Fruit fly (Drosophila melanogaster) whole organism, embryonic: ENCODE measurements around the gene CG8851.

ENCODE experiments used
- Abd-B ChIP-seq: fragments of 200-800 bp; sonication (Bioruptor generic); optimal IDR thresholded peaks from 2 replicates; lab custom pipeline; 2018; ENCODE audit warnings: missing biosample characterization, mild to moderate bottlenecking, missing genetic modification characterization, moderate library complexity
- Atf6 ChIP-seq: fragments of 200-800 bp; sonication (Bioruptor generic); IDR thresholded peaks from 2 replicates; pipeline ENCODE4 v1.3.6; 2022; ENCODE audit warnings: missing biosample characterization, missing genetic modification characterization
- CG10543 ChIP-seq: fragments of 200-800 bp; sonication (Bioruptor generic); optimal IDR thresholded peaks from 3 replicates; lab custom pipeline; 2017; ENCODE audit warnings: missing biosample characterization, mild to moderate bottlenecking, missing genetic modification characterization, moderate library complexity
- CG11398 ChIP-seq: fragments of 200-800 bp; sonication (Bioruptor generic); optimal IDR thresholded peaks from 2 replicates; lab custom pipeline; 2016; ENCODE audit warnings: missing biosample characterization, missing genetic modification characterization
- CG12219 ChIP-seq: fragments of 200-800 bp; sonication (Bioruptor generic); optimal IDR thresholded peaks from 3 replicates; lab custom pipeline; 2018; ENCODE audit warnings: missing biosample characterization, mild to moderate bottlenecking, missing genetic modification characterization
- CG12391 ChIP-seq: fragments of 200-800 bp; sonication (Bioruptor generic); optimal IDR thresholded peaks from 3 replicates; lab custom pipeline; 2018; ENCODE audit warnings: missing biosample characterization, mild to moderate bottlenecking, missing genetic modification characterization, moderate library complexity
- CG13123 ChIP-seq: fragments of 200-800 bp; sonication (Bioruptor generic); optimal IDR thresholded peaks from 2 replicates; lab custom pipeline; 2016; ENCODE audit warnings: missing biosample characterization, missing genetic modification characterization
- CG13287 ChIP-seq: fragments of 200-800 bp; sonication (Bioruptor generic); IDR thresholded peaks from 2 replicates; pipeline ENCODE4 v1.3.6; 2022; ENCODE audit warnings: missing biosample characterization, missing genetic modification characterization; ENCODE audit not compliant: partially characterized antibody
- CG13296 ChIP-seq: fragments of 200-800 bp; sonication (Bioruptor generic); optimal IDR thresholded peaks from 3 replicates; lab custom pipeline; 2018; ENCODE audit warnings: missing biosample characterization, mild to moderate bottlenecking, missing genetic modification characterization
- CG16813 ChIP-seq: fragments of 200-800 bp; sonication (Bioruptor generic); IDR thresholded peaks from 3 replicates; pipeline ENCODE4 v1.3.6; 2022; ENCODE audit warnings: missing biosample characterization, missing genetic modification characterization; ENCODE audit not compliant: partially characterized antibody
- CG32532 ChIP-seq: fragments of 200-800 bp; sonication (Bioruptor generic); IDR thresholded peaks from 2 replicates; pipeline ENCODE4 v1.3.6; 2022; ENCODE audit warnings: missing biosample characterization, missing genetic modification characterization
- CG32772 ChIP-seq: fragments of 200-800 bp; sonication (Bioruptor generic); IDR thresholded peaks from 2 replicates; pipeline ENCODE4 v1.3.6; 2022; ENCODE audit warnings: missing biosample characterization, missing genetic modification characterization
- CG34422 ChIP-seq: fragments of 200-800 bp; sonication (Bioruptor generic); IDR thresholded peaks from 3 replicates; pipeline ENCODE4 v1.3.6; 2022; ENCODE audit warnings: missing biosample characterization, missing genetic modification characterization
- CG8388 ChIP-seq: fragments of 200-800 bp; sonication (Bioruptor generic); optimal IDR thresholded peaks from 2 replicates; lab custom pipeline; 2019; ENCODE audit warnings: missing biosample characterization, mild to moderate bottlenecking, missing genetic modification characterization, moderate library complexity
- CG8944 ChIP-seq: fragments of 200-800 bp; sonication (Bioruptor generic); optimal IDR thresholded peaks from 3 replicates; lab custom pipeline; 2016; ENCODE audit warnings: missing biosample characterization, missing genetic modification characterization
- Dbx ChIP-seq: fragments of 200-800 bp; sonication (Bioruptor generic); IDR thresholded peaks from 3 replicates; pipeline ENCODE4 v1.3.6; 2022; ENCODE audit warnings: missing biosample characterization, missing genetic modification characterization
- Deaf1 ChIP-seq: fragments of 200-800 bp; optimal IDR thresholded peaks from 3 replicates; lab custom pipeline; 2019; ENCODE audit warnings: missing biosample characterization, mild to moderate bottlenecking, missing genetic modification characterization, moderate library complexity
- Dll ChIP-seq: fragments of 200-800 bp; sonication (Bioruptor generic); IDR thresholded peaks from 4 replicates; pipeline ENCODE4 v1.3.6; 2022; ENCODE audit warnings: missing biosample characterization, missing genetic modification characterization; ENCODE audit not compliant: partially characterized antibody
- Drgx ChIP-seq: fragments of 200-800 bp; sonication (Bioruptor generic); IDR thresholded peaks from 2 replicates; pipeline ENCODE4 v1.3.6; 2022; ENCODE audit warnings: missing biosample characterization, missing genetic modification characterization
- GATAe ChIP-seq: fragments of 200-800 bp; sonication (Bioruptor generic); conservative IDR thresholded peaks from 2 replicates; pipeline ENCODE4 v1.3.6; 2022; ENCODE audit warnings: missing biosample characterization, missing genetic modification characterization
- Gsc ChIP-seq: fragments of 200-800 bp; sonication (Bioruptor generic); IDR thresholded peaks from 2 replicates; pipeline ENCODE4 v1.3.6; 2022; ENCODE audit warnings: missing biosample characterization, missing genetic modification characterization
- HLH4C ChIP-seq: fragments of 200-800 bp; sonication (Bioruptor generic); IDR thresholded peaks from 3 replicates; pipeline ENCODE4 v1.3.6; 2022; ENCODE audit warnings: missing biosample characterization, missing genetic modification characterization; ENCODE audit not compliant: partially characterized antibody
- Hmx ChIP-seq: fragments of 200-800 bp; sonication (Bioruptor generic); optimal IDR thresholded peaks from 2 replicates; lab custom pipeline; 2016; ENCODE audit warnings: missing biosample characterization, missing genetic modification characterization
- Hr78 ChIP-seq, 2 experiments: fragments of 200-800 bp in 1 of 2; fragments of >200 bp in 1 of 2; sonication (Bioruptor generic) in 1 of 2; optimal IDR thresholded peaks; 2 replicates each; lab custom pipeline; 2017 to 2019; ENCODE audit warnings: missing biosample characterization in 2 of 2, missing genetic modification characterization in 2 of 2, mild to moderate bottlenecking in 1 of 2, moderate library complexity in 1 of 2
- Jarid2 ChIP-seq: fragments of 200-800 bp; sonication (Bioruptor generic); optimal IDR thresholded peaks from 3 replicates; lab custom pipeline; 2017; ENCODE audit warnings: mild to moderate bottlenecking, missing biosample characterization, missing genetic modification reagents, missing genetic modification characterization
- Med ChIP-seq: fragments of 200-800 bp; sonication (Bioruptor generic); peaks from one replicate; lab custom pipeline; 2016; ENCODE audit warnings: missing biosample characterization, missing genetic modification characterization, mild to moderate bottlenecking, inconsistent platforms, moderate library complexity
- Nf-YB ChIP-seq: fragments of 200-800 bp; sonication (Bioruptor generic); optimal IDR thresholded peaks from 3 replicates; lab custom pipeline; 2019; ENCODE audit warnings: missing biosample characterization, mild to moderate bottlenecking, missing genetic modification characterization, moderate library complexity
- Nf-YC ChIP-seq: fragments of 200-800 bp; optimal IDR thresholded peaks from 3 replicates; lab custom pipeline; 2019; ENCODE audit warnings: missing biosample characterization, mild to moderate bottlenecking, missing genetic modification characterization, moderate library complexity
- Scr ChIP-seq: fragments of 200-800 bp; sonication (Bioruptor generic); IDR thresholded peaks from 2 replicates; pipeline ENCODE4 v1.3.6; 2022; ENCODE audit warnings: missing biosample characterization, missing genetic modification characterization; ENCODE audit not compliant: partially characterized antibody
- Trl ChIP-seq, 3 experiments: fragments of >200 bp in 2 of 3; fragments of 200-800 bp in 1 of 3; sonication (Bioruptor generic) in 1 of 3; optimal IDR thresholded peaks; 2 replicates in 1 of 3; 3 replicates in 2 of 3; lab custom pipeline; 2016 to 2017; ENCODE audit warnings: missing biosample characterization in 1 of 3, missing genetic modification characterization in 1 of 3
- chinmo ChIP-seq: fragments of 200-800 bp; sonication (Bioruptor generic); IDR thresholded peaks from 4 replicates; pipeline ENCODE4 v1.3.6; 2022; ENCODE audit warnings: missing biosample characterization, missing genetic modification characterization; ENCODE audit not compliant: partially characterized antibody
- ci ChIP-seq: fragments of 200-800 bp; sonication (Bioruptor generic); IDR thresholded peaks from 3 replicates; pipeline ENCODE4 v1.3.6; 2022; ENCODE audit warnings: missing biosample characterization, missing genetic modification characterization
- crol ChIP-seq: fragments of 200-800 bp; sonication (Bioruptor generic); IDR thresholded peaks from 2 replicates; pipeline ENCODE4 v1.3.6; 2022; ENCODE audit warnings: missing biosample characterization, missing genetic modification characterization
- exex ChIP-seq: fragments of 200-800 bp; sonication (Bioruptor generic); optimal IDR thresholded peaks from 4 replicates; lab custom pipeline; 2018; ENCODE audit warnings: missing biosample characterization, mild to moderate bottlenecking, missing genetic modification characterization, moderate library complexity
- fd96Cb ChIP-seq: fragments of 200-800 bp; sonication (Bioruptor generic); optimal IDR thresholded peaks from 2 replicates; lab custom pipeline; 2018; ENCODE audit warnings: missing biosample characterization, mild to moderate bottlenecking, missing genetic modification characterization, moderate library complexity
- gcm ChIP-seq: fragments of 200-800 bp; sonication (Bioruptor generic); optimal IDR thresholded peaks from 2 replicates; lab custom pipeline; 2019; ENCODE audit warnings: missing biosample characterization, mild to moderate bottlenecking, missing genetic modification characterization, moderate library complexity
- gem ChIP-seq: fragments of 200-800 bp; sonication (Bioruptor generic); optimal IDR thresholded peaks from 2 replicates; lab custom pipeline; 2019; ENCODE audit warnings: missing biosample characterization, mild to moderate bottlenecking, missing genetic modification characterization, moderate library complexity
- gfzf ChIP-seq: fragments of 200-800 bp; sonication (Bioruptor generic); optimal IDR thresholded peaks from 2 replicates; lab custom pipeline; 2016; ENCODE audit warnings: missing biosample characterization, mild to moderate bottlenecking, missing genetic modification characterization, moderate library complexity
- kni ChIP-seq: fragments of 200-800 bp; sonication (Bioruptor generic); optimal IDR thresholded peaks from 3 replicates; lab custom pipeline; 2017; ENCODE audit warnings: mild to moderate bottlenecking, missing biosample characterization, missing genetic modification reagents, missing genetic modification characterization
- sc ChIP-seq, 3 experiments: fragments of >200 bp in 2 of 3; fragments of 200-800 bp in 1 of 3; sonication (Bioruptor generic) in 1 of 3; optimal IDR thresholded peaks; 2 replicates in 2 of 3; 3 replicates in 1 of 3; lab custom pipeline; 2017; ENCODE audit warnings: mild to moderate bottlenecking in 1 of 3, missing biosample characterization in 1 of 3, missing genetic modification characterization in 1 of 3, missing genetic modification reagents in 1 of 3
- sisA ChIP-seq: fragments of 200-800 bp; sonication (Bioruptor generic); IDR thresholded peaks from 2 replicates; pipeline ENCODE4 v1.3.6; 2022; ENCODE audit warnings: missing biosample characterization, missing genetic modification characterization
- sna ChIP-seq: fragments of 200-800 bp; sonication (Bioruptor generic); IDR thresholded peaks from 2 replicates; pipeline ENCODE4 v1.3.6; 2022; ENCODE audit warnings: missing biosample characterization, missing genetic modification characterization; ENCODE audit not compliant: partially characterized antibody
- sr ChIP-seq: fragments of 200-800 bp; sonication (Bioruptor generic); IDR thresholded peaks from 3 replicates; pipeline ENCODE4 v1.3.6; 2022; ENCODE audit warnings: missing biosample characterization, missing genetic modification characterization
- stc ChIP-seq: fragments of 200-800 bp; sonication (Bioruptor generic); IDR thresholded peaks from 2 replicates; pipeline ENCODE4 v1.3.6; 2022; ENCODE audit warnings: missing biosample characterization, missing genetic modification characterization
- vfl ChIP-seq: fragments of 200-800 bp; sonication (Bioruptor generic); optimal IDR thresholded peaks from 2 replicates; lab custom pipeline; 2016; ENCODE audit warnings: missing biosample characterization, missing genetic modification characterization
- yki ChIP-seq: fragments of >200 bp; optimal IDR thresholded peaks from 3 replicates; lab custom pipeline; 2018

Gene CG8851

dm6 chr2L:3543062-3543461, 23.6 kb downstream of the CG8851 start (continued):
- peak; percentile 4 for TF ChIP-seq CG8388
- TF ChIP-seq CG12391: peak; percentile 8
- peak; percentile 29 for TF ChIP-seq gem (tag; lab: Kevin White, UChicago)

- TF ChIP-seq fd96Cb (tag; lab: Kevin White, UChicago) (no peak), sc (optimal IDR thresholded peaks at IDR 0.05; lab: Kevin White, UChicago) (no peak), sc (GFP tag; optimal IDR thresholded peaks at IDR 0.05; lab: Kevin White, UChicago) (no peak), CG10543 (GFP tag; lab: Kevin White, UChicago) (no peak), Jarid2 (GFP tag; lab: Kevin White, UChicago) (peak; percentile 6), Dbx (GFP tag; lab: Robert Waterston, UW) (peak; percentile 41; the same call in 1 of the 3 replicates), CG13123 (no peak), ci (GFP tag; lab: Robert Waterston, UW) (peak; percentile 39; the same call in 1 of the 3 replicates), Med (GFP tag; lab: Kevin White, UChicago) (peak; percentile 79), CG13287 (GFP tag; lab: Robert Waterston, UW) (peak; percentile 50; the same call in 1 of the 2 replicates), CG34422 (GFP tag; lab: Robert Waterston, UW) (no peak), CG8944 (no peak), CG32532 (GFP tag; lab: Robert Waterston, UW) (peak; percentile 75; the same call in 1 of the 2 replicates), Gsc (GFP tag; lab: Robert Waterston, UW) (no peak), Nf-YC (tag; lab: Kevin White, UChicago) (peak; percentile 92), exex (tag; lab: Kevin White, UChicago) (peak; percentile 49), Dll (GFP tag; lab: Robert Waterston, UW) (peak; percentile 62; the same call in 3 of the 4 replicates), Deaf1 (peak; percentile 45), Abd-B (GFP tag; lab: Kevin White, UChicago) (no peak), Atf6 (GFP tag; lab: Robert Waterston, UW) (no peak), Trl (optimal IDR thresholded peaks at IDR 0.05; lab: Kevin White, UChicago) (peak; percentile 91 to 94), Trl (GFP tag; optimal IDR thresholded peaks at IDR 0.05; lab: Kevin White, UChicago) (peak; percentile 42), GATAe (GFP tag; lab: Robert Waterston, UW) (peak; percentile 84), Drgx (no peak), stc (no peak), CG32772 (GFP tag; lab: Robert Waterston, UW) (no peak), gfzf (GFP tag; lab: Kevin White, UChicago) (no peak), gcm (GFP tag; lab: Kevin White, UChicago) (peak; percentile 0), CG16813 (GFP tag; lab: Robert Waterston, UW) (no peak; the same call in 2 of the 3 replicates), Hr78 (GFP tag; optimal IDR thresholded peaks at IDR 0.05; lab: Kevin White, UChicago) (no peak), CG11398 (GFP tag; lab: Kevin White, UChicago) (no peak), kni (GFP tag; lab: Kevin White, UChicago) (no peak), Hmx (GFP tag; lab: Kevin White, UChicago) (no peak), yki (lab: Kevin White, UChicago) (peak; percentile 95), sr (GFP tag; lab: Robert Waterston, UW) (no peak), Scr (0 out of 2 replicates have a peak, but pooled peaks have one; percentile 19), chinmo (GFP tag; lab: Robert Waterston, UW) (0 out of 4 replicates have a peak, but pooled peaks have one; percentile 53), CG13296 (GFP tag; lab: Kevin White, UChicago) (no peak), sisA (GFP tag; lab: Robert Waterston, UW) (no peak), crol (GFP tag; lab: Robert Waterston, UW) (peak; percentile 87), sna (GFP tag; lab: Robert Waterston, UW) (peak; percentile 58), Nf-YB (peak; percentile 95), vfl (GFP tag; lab: Kevin White, UChicago) (no peak), HLH4C (GFP tag; lab: Robert Waterston, UW) (peak; percentile 49; the same call in 1 of the 3 replicates), CG12219 (no peak)
These were observed 25.7 kb downstream of the CG8851 start for dm6 chr2L:3545033-3545666.
